Worm (Caenorhabditis elegans) whole organism, L4/young adult: ENCODE measurements around the gene T16H12.9.

Experiments
- dao-5 ChIP-seq: sonication (generic microtip); optimal IDR thresholded peaks from 2 replicates; lab custom pipeline; 2016; ENCODE audit warnings: missing genotype, missing genetic modification characterization, moderate library complexity, missing compliant biosample characterization
- him-1 ChIP-seq: sonication (generic microtip); optimal IDR thresholded peaks from 2 replicates; lab custom pipeline; 2016; ENCODE audit warnings: missing genotype, missing genetic modification reagents, missing genetic modification characterization, missing compliant biosample characterization

DNA sequence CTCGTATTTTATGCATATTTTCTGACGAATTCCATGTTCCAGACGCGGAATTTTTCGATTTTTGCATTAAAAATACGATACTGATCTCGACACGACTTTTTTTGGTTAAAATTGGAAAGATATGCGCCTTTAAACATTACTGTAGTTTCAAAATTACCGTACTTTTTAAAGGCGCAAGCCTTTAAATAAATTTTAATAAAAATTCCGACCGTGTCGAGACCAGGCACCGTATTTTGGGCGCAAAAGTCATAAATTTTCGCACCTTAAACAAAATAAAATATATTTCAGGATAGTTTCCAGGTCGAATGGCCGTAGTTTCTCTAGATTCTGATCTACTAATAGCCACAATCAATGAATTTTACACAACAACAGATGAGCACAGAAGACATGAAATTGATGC lies 39.8 kb upstream of the T16H12.9 start, which contains the start of gene T16G12.6:
- TF ChIP-seq him-1 (tag; lab: Kevin White, UChicago), result no peak
- TF ChIP-seq dao-5 (tag; lab: Kevin White, UChicago), result no peak
